Worm (Caenorhabditis elegans): ENCODE data around the gene C24D10.6.
A peak's percentile ranks its signal among the peaks of the same experiment; 100 is the strongest.

C24D10.6 gene

DNA sequence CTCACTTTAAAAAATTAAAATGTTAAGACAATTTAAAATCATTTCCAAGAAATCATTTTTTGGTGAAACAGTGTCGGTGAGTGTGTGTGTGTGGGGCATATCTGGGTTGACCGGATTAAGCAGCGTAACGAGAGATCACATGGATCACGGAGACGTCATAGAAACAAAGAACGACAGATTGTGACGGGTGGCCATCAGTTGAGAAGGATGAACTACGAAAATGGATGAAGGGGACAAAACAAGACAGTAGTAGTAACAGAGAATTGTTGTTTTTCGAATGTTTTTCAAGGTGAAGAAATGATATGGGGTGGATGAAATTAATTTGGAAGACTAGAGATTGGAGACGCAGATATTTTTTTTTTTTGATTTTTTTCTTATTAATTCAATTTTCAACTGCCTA lies 23.5 kb downstream of the C24D10.6 start:
- TF ChIP-seq med-1 (GFP tag; optimal IDR thresholded peaks at IDR 0.05; ENCODE audit: insufficient read depth) (no peak), ref-1 (GFP tag; conservative IDR thresholded peaks at IDR 0.05) (no peak), cog-1 (tag; optimal IDR thresholded peaks at IDR 0.05) (no peak), flt-1 (GFP tag; IDR thresholded peaks at IDR 0.05) (no peak)

DNA sequence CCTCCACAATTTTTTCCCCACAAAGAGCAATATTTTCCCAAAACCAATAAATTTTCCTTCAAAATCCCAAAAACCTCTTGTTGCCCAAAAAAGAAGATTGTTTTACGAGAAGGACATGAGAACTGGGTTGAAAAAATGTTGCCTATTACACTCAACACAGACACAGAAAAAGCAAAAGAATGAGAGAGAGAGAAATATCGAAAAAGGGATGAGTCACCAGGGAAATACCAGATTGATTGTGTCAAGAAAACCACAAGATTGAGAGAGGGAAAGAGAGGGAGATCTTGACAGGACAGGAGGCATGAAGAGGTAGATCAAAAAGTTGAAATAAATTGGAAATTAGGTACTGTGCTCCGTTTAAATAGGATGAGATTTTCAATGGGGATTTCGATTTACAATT lies 25.2 kb downstream of the C24D10.6 start:
- TF ChIP-seq flt-1 (GFP tag; IDR thresholded peaks at IDR 0.05) = no peak
- TF ChIP-seq klf-2 (GFP tag; conservative IDR thresholded peaks at IDR 0.05) = no peak
- no peak for TF ChIP-seq cog-1 (tag; optimal IDR thresholded peaks at IDR 0.05)
- TF ChIP-seq ztf-29 (GFP tag; IDR thresholded peaks at IDR 0.05) = no peak
- TF ChIP-seq ztf-23 (GFP tag; IDR thresholded peaks at IDR 0.05) = no peak
- no peak for TF ChIP-seq T22C8.4 (GFP tag; IDR thresholded peaks at IDR 0.05)
- TF ChIP-seq med-1 (GFP tag; optimal IDR thresholded peaks at IDR 0.05; ENCODE audit: insufficient read depth) = no peak
- no peak for TF ChIP-seq tab-1 (GFP tag; IDR thresholded peaks at IDR 0.05)
- no peak for TF ChIP-seq ref-1 (GFP tag; conservative IDR thresholded peaks at IDR 0.05)

DNA sequence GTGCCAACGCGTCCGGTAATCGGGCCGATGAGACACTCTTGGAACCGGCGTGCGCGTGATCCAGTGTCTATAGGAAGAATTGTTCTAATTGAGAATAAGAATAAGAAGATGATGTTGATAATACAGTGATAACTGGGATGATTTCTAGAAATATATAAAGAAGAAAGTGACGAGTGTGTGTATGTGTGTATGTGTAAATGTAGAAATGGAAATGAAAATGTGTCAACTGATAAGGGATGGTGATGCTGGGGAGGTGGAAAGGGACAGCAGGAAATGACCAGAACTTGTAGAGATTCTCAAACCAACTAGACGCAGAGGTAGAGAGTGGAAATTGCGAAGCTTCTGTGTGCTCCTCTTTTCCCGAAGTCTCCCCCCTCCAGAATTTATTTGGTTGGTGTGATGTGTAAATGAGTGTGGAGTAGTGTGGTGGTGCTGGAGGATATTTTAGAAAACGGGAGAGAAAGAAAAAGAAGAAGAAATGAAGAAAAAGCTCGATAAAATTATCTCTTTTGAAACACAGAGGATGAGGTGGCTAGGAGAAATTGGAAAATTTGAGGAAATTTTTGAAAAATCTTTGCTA lies 26.2 kb downstream of the C24D10.6 start:
- TF ChIP-seq klf-2 (GFP tag; conservative IDR thresholded peaks at IDR 0.05) = no peak
- TF ChIP-seq tab-1 (GFP tag; IDR thresholded peaks at IDR 0.05) = no peak
- TF ChIP-seq med-1 (GFP tag; optimal IDR thresholded peaks at IDR 0.05; ENCODE audit: insufficient read depth) = no peak
- TF ChIP-seq ref-1 (GFP tag; conservative IDR thresholded peaks at IDR 0.05) = 0 out of 2 replicates have a peak, but pooled peaks have one; percentile 22
- TF ChIP-seq T22C8.4 (GFP tag; IDR thresholded peaks at IDR 0.05) = no peak
- TF ChIP-seq flt-1 (GFP tag; IDR thresholded peaks at IDR 0.05) = no peak
- no peak for TF ChIP-seq cog-1 (tag; optimal IDR thresholded peaks at IDR 0.05)

DNA sequence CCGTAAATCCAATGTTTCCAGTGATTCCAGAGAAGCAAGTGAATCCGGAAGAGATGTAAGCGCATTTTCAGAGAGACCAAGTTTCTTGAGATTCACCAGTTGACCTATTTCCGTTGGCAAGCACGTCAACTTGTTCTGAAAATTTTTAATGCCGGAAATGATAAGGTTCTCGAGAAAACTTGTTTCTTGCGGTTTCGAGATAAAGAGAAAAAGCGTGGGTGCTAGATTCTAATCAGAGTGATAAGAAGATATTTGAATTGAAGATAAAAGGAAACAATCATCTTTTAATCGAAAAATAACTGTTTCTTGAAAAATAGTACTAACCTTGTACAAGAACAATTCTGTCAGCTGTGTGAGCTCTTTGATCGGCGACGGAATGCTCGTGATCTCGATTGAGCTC lies 28.3 kb downstream of the C24D10.6 start:
- no peak for TF ChIP-seq T22C8.4 (GFP tag; IDR thresholded peaks at IDR 0.05)
- no peak for TF ChIP-seq cog-1 (tag; optimal IDR thresholded peaks at IDR 0.05)
- TF ChIP-seq ztf-23 (GFP tag; IDR thresholded peaks at IDR 0.05) = no peak
- TF ChIP-seq tab-1 (GFP tag; IDR thresholded peaks at IDR 0.05) = no peak
- no peak for TF ChIP-seq ref-1 (GFP tag; conservative IDR thresholded peaks at IDR 0.05)
- TF ChIP-seq ztf-29 (GFP tag; IDR thresholded peaks at IDR 0.05) = no peak
- no peak for TF ChIP-seq med-1 (GFP tag; optimal IDR thresholded peaks at IDR 0.05; ENCODE audit: insufficient read depth)
- TF ChIP-seq klf-2 (GFP tag; conservative IDR thresholded peaks at IDR 0.05) = no peak
- no peak for TF ChIP-seq flt-1 (GFP tag; IDR thresholded peaks at IDR 0.05)

DNA sequence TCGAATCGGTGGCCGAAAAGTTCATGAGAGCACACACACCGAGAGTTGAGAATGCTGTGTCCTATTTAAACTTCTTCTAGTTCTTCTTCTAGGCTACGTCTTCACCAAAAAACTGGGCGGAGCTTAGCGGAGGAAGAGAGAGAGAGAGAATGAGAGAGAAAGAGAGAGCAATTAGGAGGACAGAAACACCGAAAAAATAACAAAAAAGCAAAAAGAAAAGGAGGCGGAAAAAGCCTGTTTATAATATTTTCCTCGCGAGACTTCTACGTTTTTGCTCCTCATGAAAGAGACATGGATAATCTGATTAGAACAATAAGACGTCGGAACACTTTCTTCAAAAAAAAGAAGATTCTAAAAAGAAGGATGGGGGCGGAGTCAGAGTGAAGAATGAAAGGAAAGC lies 38.1 kb downstream of the C24D10.6 start, which contains the start of gene tkr-3:
Gene tkr-3, minus strand, starts transcription at position 101 of the 400 bp plus-strand sequence.
- TF ChIP-seq ztf-23 (GFP tag; IDR thresholded peaks at IDR 0.05) = no peak
- TF ChIP-seq ztf-29 (GFP tag; IDR thresholded peaks at IDR 0.05) = no peak
- no peak for TF ChIP-seq klf-2 (GFP tag; conservative IDR thresholded peaks at IDR 0.05)
- TF ChIP-seq tab-1 (GFP tag; IDR thresholded peaks at IDR 0.05) = no peak
- no peak for TF ChIP-seq flt-1 (GFP tag; IDR thresholded peaks at IDR 0.05)
- no peak for TF ChIP-seq ref-1 (GFP tag; conservative IDR thresholded peaks at IDR 0.05)
- no peak for TF ChIP-seq cog-1 (tag; optimal IDR thresholded peaks at IDR 0.05)
- no peak for TF ChIP-seq med-1 (GFP tag; optimal IDR thresholded peaks at IDR 0.05; ENCODE audit: insufficient read depth)
- TF ChIP-seq T22C8.4 (GFP tag; IDR thresholded peaks at IDR 0.05) = no peak

DNA sequence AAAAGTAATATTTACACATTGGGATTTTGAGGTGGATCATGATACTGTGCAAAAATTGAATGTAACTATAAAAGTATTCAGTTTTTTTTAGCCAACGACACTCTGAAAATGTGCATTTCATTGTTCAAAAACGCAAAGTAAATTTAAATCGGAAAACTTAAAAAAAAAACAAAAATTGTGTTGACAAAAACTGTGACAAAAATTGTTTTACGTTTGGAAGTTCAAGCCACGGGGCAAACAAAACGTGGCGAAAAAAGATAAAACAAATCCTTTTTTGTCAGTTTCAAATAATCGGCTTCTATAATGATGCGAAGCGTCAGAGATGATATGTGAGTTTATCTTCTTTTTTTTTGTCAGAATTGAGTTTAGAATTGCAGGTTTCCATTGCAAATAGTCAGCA lies 48.5 kb downstream of the C24D10.6 start, which contains the start of gene AC7.3:
Gene AC7.3, plus strand, starts transcription at position 301 of the 400 bp plus-strand sequence.
- no peak for TF ChIP-seq ref-1 (GFP tag; conservative IDR thresholded peaks at IDR 0.05)
- no peak for TF ChIP-seq ztf-29 (GFP tag; IDR thresholded peaks at IDR 0.05)
- TF ChIP-seq T22C8.4 (GFP tag; IDR thresholded peaks at IDR 0.05) = no peak

DNA sequence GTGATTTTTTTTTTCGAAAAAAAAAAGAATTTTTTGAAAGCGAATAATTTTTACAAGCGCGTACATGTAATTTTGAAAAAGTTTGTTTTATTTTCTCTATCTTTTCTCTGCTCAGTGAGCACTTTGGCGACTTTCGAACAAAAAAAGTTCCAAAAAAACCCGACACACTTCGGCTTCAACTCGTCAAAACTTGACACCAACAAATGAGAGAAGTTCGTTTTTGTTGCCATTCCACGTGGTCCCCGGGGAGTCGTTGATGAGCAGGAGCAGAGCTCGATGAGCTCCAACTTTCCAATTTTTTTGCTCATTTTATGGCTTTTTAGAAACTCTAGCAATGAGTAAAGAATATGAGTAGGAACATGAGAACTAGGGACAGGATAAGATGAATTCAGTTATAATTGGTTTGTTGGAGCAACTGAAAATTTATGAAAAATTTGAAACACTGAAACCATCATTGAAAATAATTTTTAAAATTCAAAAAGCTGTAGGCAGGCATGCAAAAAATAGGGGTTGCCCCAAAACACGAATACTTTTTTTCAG lies 49.6 kb downstream of the C24D10.6 start:
- TF ChIP-seq klf-2 (GFP tag; conservative IDR thresholded peaks at IDR 0.05) (no peak), T22C8.4 (GFP tag; IDR thresholded peaks at IDR 0.05) (no peak), ref-1 (GFP tag; conservative IDR thresholded peaks at IDR 0.05) (no peak), tab-1 (GFP tag; IDR thresholded peaks at IDR 0.05) (no peak), flt-1 (GFP tag; IDR thresholded peaks at IDR 0.05) (no peak), med-1 (GFP tag; optimal IDR thresholded peaks at IDR 0.05; ENCODE audit: insufficient read depth) (no peak), ztf-23 (GFP tag; IDR thresholded peaks at IDR 0.05) (no peak), cog-1 (tag; optimal IDR thresholded peaks at IDR 0.05) (no peak)

DNA sequence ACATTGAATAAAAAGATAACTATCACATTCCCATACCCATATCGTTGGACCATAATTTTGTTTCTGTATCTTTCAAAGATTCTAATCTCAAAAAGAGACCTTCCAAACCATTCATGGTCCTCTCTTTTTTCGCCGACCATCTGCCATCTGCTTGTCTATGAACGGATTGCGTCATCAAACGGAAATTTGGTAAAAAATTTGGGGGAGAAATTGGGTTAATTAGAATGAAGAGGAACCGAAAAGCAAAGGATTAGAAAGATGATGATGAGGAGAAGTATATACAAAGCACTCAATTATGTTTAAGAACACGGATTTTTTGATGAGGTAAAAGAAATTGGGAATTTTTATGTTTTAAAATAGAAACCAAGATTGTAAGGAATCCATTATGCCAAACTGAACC lies 50.1 kb downstream of the C24D10.6 start:
- TF ChIP-seq T22C8.4 (GFP tag; IDR thresholded peaks at IDR 0.05) (no peak), tab-1 (GFP tag; IDR thresholded peaks at IDR 0.05) (no peak), med-1 (GFP tag; optimal IDR thresholded peaks at IDR 0.05; ENCODE audit: insufficient read depth) (no peak), klf-2 (GFP tag; conservative IDR thresholded peaks at IDR 0.05) (no peak), ztf-23 (GFP tag; IDR thresholded peaks at IDR 0.05) (no peak), flt-1 (GFP tag; IDR thresholded peaks at IDR 0.05) (no peak), ref-1 (GFP tag; conservative IDR thresholded peaks at IDR 0.05) (no peak), ztf-29 (GFP tag; IDR thresholded peaks at IDR 0.05) (no peak), cog-1 (tag; optimal IDR thresholded peaks at IDR 0.05) (no peak)

Data from whole organism, midembryonic.